Worm (Caenorhabditis elegans): ENCODE data around the gene F38H4.3.

DNA sequence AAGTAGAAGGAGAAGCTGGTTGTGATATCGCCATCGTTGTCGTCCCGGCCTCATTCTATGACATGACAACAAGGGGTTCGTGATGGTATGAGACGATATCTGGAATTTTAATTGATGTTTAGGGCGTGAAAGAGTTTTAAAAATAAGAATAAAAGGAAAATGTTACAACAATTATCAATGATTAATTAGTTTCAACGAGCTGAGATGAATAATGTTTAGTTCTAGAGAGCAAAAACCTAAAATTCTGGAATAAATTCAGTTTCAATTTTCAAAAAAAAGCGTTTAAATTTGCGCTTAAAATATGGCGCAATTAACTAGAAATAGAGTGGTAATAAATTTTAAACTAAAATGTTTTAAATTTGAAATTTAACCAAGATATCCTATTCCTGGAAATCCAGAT lies 49.7 kb upstream of the F38H4.3 start, which contains the start of gene H01G02.3:
- TF ChIP-seq him-1 (tag; optimal IDR thresholded peaks at IDR 0.05) (no peak), W03F9.2 (tag; optimal IDR thresholded peaks at IDR 0.05) (no peak), dao-5 (tag; optimal IDR thresholded peaks at IDR 0.05) (no peak)
